Worm (Caenorhabditis elegans): ENCODE results near the gene K12D12.4.

K12D12.4 gene

ce11 chrII:11860623-11861079 is 4.9 kb downstream of the K12D12.4 start, which contains the start of gene K12D12.5:
Gene K12D12.5, plus strand, starts transcription at chrII:11861029.
- TF ChIP-seq efl-1 (optimal IDR thresholded peaks at IDR 0.05) (peak in 1 of 2 experiments; percentile 61), efl-1 (GFP tag; optimal IDR thresholded peaks at IDR 0.05 in 1 of 2) (no peak), lir-3 (tag; optimal IDR thresholded peaks at IDR 0.05; ENCODE audit: poor library complexity) (no peak), nhr-85 (tag) (no peak)

ce11 chrII:11859833-11860232 is 5.7 kb downstream of the K12D12.4 start:
- TF ChIP-seq efl-3 (GFP tag; optimal IDR thresholded peaks at IDR 0.05) (no peak), elt-2 (tag; optimal IDR thresholded peaks at IDR 0.05) (peak; percentile 89), lin-35 (GFP tag; optimal IDR thresholded peaks at IDR 0.05) (peak in 1 of 2 experiments; percentile 17)

ce11 chrII:11856361-11856760 is 9.2 kb downstream of the K12D12.4 start, which contains the start of gene clh-1:
Gene clh-1, minus strand, starts transcription at chrII:11856461.
- TF ChIP-seq nhr-77 (tag; optimal IDR thresholded peaks at IDR 0.05) (no peak), swsn-7 (tag; optimal IDR thresholded peaks at IDR 0.05) (no peak), nhr-28 (tag; optimal IDR thresholded peaks at IDR 0.05) (no peak), snu-23 (GFP tag; optimal IDR thresholded peaks at IDR 0.05) (no peak), hpl-2 (GFP tag; optimal IDR thresholded peaks at IDR 0.05) (no peak), ceh-63 (GFP tag; optimal IDR thresholded peaks at IDR 0.05) (no peak), hlh-17 (GFP tag; optimal IDR thresholded peaks at IDR 0.05; ENCODE audit: borderline replicate concordance) (no peak)

- TF ChIP-seq nhr-12 (tag; optimal IDR thresholded peaks at IDR 0.05) (no peak), lin-15B (tag; optimal IDR thresholded peaks at IDR 0.05) (no peak), ceh-8 (GFP tag; optimal IDR thresholded peaks at IDR 0.05) (no peak), blmp-1 (tag; optimal IDR thresholded peaks at IDR 0.05) (peak; percentile 70), grh-1 (GFP tag; IDR thresholded peaks at IDR 0.05) (no peak), sox-4 (tag; optimal IDR thresholded peaks at IDR 0.05) (no peak), tbx-2 (tag; optimal IDR thresholded peaks at IDR 0.05) (no peak), nhr-76 (tag; optimal IDR thresholded peaks at IDR 0.05) (no peak), hlh-4 (tag; optimal IDR thresholded peaks at IDR 0.05) (no peak), aha-1 (tag; optimal IDR thresholded peaks at IDR 0.05) (no peak), mef-2 (tag; optimal IDR thresholded peaks at IDR 0.05) (no peak), dsc-1 (tag; optimal IDR thresholded peaks at IDR 0.05) (no peak), zip-4 (GFP tag; optimal IDR thresholded peaks at IDR 0.05) (no peak), zag-1 (tag; optimal IDR thresholded peaks at IDR 0.05) (no peak), ceh-82 (tag; optimal IDR thresholded peaks at IDR 0.05) (no peak), ets-5 (GFP tag; IDR thresholded peaks at IDR 0.05) (no peak), ceh-88 (GFP tag; IDR thresholded peaks at IDR 0.05) (no peak), fos-1 (tag; optimal IDR thresholded peaks at IDR 0.05) (no peak), unc-86 (tag; optimal IDR thresholded peaks at IDR 0.05) (no peak), mab-9 (GFP tag; IDR thresholded peaks at IDR 0.05) (no peak), fkh-4 (tag; optimal IDR thresholded peaks at IDR 0.05; ENCODE audit: borderline replicate concordance) (no peak), nhr-20 (tag; optimal IDR thresholded peaks at IDR 0.05) (no peak), lin-14 (GFP tag; optimal IDR thresholded peaks at IDR 0.05) (no peak), ztf-4 (tag; optimal IDR thresholded peaks at IDR 0.05) (no peak), irx-1 (tag; optimal IDR thresholded peaks at IDR 0.05) (no peak), snu-23 (GFP tag; optimal IDR thresholded peaks at IDR 0.05) (no peak), mdl-1 (tag; optimal IDR thresholded peaks at IDR 0.05) (no peak), nhr-28 (tag; optimal IDR thresholded peaks at IDR 0.05) (no peak), lsy-2 (tag; optimal IDR thresholded peaks at IDR 0.05) (peak in 1 of 2 experiments; percentile 1), sptf-1 (tag; optimal IDR thresholded peaks at IDR 0.05) (no peak), nhr-90 (tag; optimal IDR thresholded peaks at IDR 0.05; ENCODE audit: poor library complexity) (no peak), nhr-11 (tag; optimal IDR thresholded peaks at IDR 0.05) (no peak), skn-1 (tag; optimal IDR thresholded peaks at IDR 0.05) (no peak), xbp-1 (tag; optimal IDR thresholded peaks at IDR 0.05) (no peak), alr-1 (tag; optimal IDR thresholded peaks at IDR 0.05; ENCODE audit: borderline replicate concordance) (no peak), efl-1 (optimal IDR thresholded peaks at IDR 0.05) (no peak), efl-1 (GFP tag; optimal IDR thresholded peaks at IDR 0.05 in 1 of 2) (peak in 1 of 2 experiments; percentile 30), fkh-10 (GFP tag; optimal IDR thresholded peaks at IDR 0.05) (no peak)
Measured at ce11 chrII:11854749-11855148, 10.8 kb downstream of the K12D12.4 start.

Data from whole organism, L1 larva.